Worm (Caenorhabditis elegans) whole organism, L2 larva: Measurements from ENCODE around the gene irg-4.

Source experiments
- C34F6.9 ChIP-seq: fragments of 150-350 bp; optimal IDR thresholded peaks from 2 replicates; lab custom pipeline; 2014; ENCODE audit warnings: missing biosample characterization, missing genetic modification characterization
- F13H6.1 ChIP-seq: sonication (generic microtip); optimal IDR thresholded peaks from 2 replicates; lab custom pipeline; 2016; ENCODE audit warnings: missing genetic modification characterization, missing compliant biosample characterization
- Y55F3AM.14 ChIP-seq: fragments of 200-800 bp; sonication (Bioruptor generic); optimal IDR thresholded peaks from 2 replicates; lab custom pipeline; 2018; ENCODE audit warnings: mild to moderate bottlenecking, missing genetic modification characterization, missing compliant biosample characterization
- ZK546.5 ChIP-seq: sonication (generic microtip); optimal IDR thresholded peaks from 2 replicates; lab custom pipeline; 2017; ENCODE audit warnings: missing biosample characterization, missing genetic modification characterization
- alr-1 ChIP-seq: fragments of 150-350 bp; optimal IDR thresholded peaks from 2 replicates; lab custom pipeline; 2014; ENCODE audit warnings: missing biosample characterization, missing genetic modification characterization
- aly-2 ChIP-seq: fragments of 150-350 bp; optimal IDR thresholded peaks from 2 replicates; lab custom pipeline; 2014; ENCODE audit warnings: missing biosample characterization, missing genetic modification characterization
- ama-1 ChIP-seq: fragments of 150-350 bp; optimal IDR thresholded peaks from 2 replicates; lab custom pipeline; 2018; ENCODE audit warnings: inconsistent platforms
- blmp-1 ChIP-seq: sonication (generic microtip); optimal IDR thresholded peaks from 2 replicates; lab custom pipeline; 2017; ENCODE audit warnings: missing genetic modification characterization, mild to moderate bottlenecking, missing compliant biosample characterization, antibody characterized with exemption, moderate library complexity; ENCODE audit not compliant: insufficient read depth
- ceh-16 ChIP-seq: fragments of 150-350 bp; optimal IDR thresholded peaks from 2 replicates; lab custom pipeline; 2014; ENCODE audit warnings: missing biosample characterization, missing genetic modification characterization
- crh-2 ChIP-seq: sonication (generic microtip); optimal IDR thresholded peaks from 2 replicates; lab custom pipeline; 2017; ENCODE audit warnings: missing biosample characterization, missing genetic modification characterization
- dmd-4 ChIP-seq: sonication (generic microtip); optimal IDR thresholded peaks from 2 replicates; lab custom pipeline; 2017; ENCODE audit warnings: missing biosample characterization, missing genetic modification characterization
- egl-27 ChIP-seq: sonication (generic microtip); optimal IDR thresholded peaks from 3 replicates; lab custom pipeline; 2017; ENCODE audit warnings: missing biosample characterization, missing genetic modification reagents, missing genetic modification characterization
- elt-1 ChIP-seq: fragments of 150-350 bp; optimal IDR thresholded peaks from 2 replicates; lab custom pipeline; 2014; ENCODE audit warnings: missing biosample characterization, missing genetic modification characterization
- lin-11 ChIP-seq: fragments of 150-350 bp; sonication (generic microtip); optimal IDR thresholded peaks from 2 replicates; lab custom pipeline; 2014; ENCODE audit warnings: missing biosample characterization, missing genetic modification characterization, inconsistent platforms, mixed read lengths
- lin-39 ChIP-seq: fragments of 150-350 bp; optimal IDR thresholded peaks from 2 replicates; lab custom pipeline; 2014; ENCODE audit warnings: missing biosample characterization, missing genetic modification reagents, missing genetic modification characterization
- lsy-2 ChIP-seq, 2 experiments: fragments of 150-350 bp in 1 of 2; sonication (generic microtip) in 1 of 2; optimal IDR thresholded peaks; 2 replicates each; lab custom pipeline; 2014 to 2017; ENCODE audit warnings: missing biosample characterization in 2 of 2, missing genetic modification characterization in 2 of 2
- mab-5 ChIP-seq: fragments of 150-350 bp; optimal IDR thresholded peaks from 2 replicates; lab custom pipeline; 2014; ENCODE audit warnings: missing biosample characterization, missing genetic modification characterization
- mbf-1 ChIP-seq: sonication (generic microtip); optimal IDR thresholded peaks from 2 replicates; lab custom pipeline; 2017; ENCODE audit warnings: missing biosample characterization, missing genetic modification characterization
- mdl-1 ChIP-seq, 2 experiments: fragments of 150-350 bp in 1 of 2; sonication (generic microtip) in 1 of 2; optimal IDR thresholded peaks; 2 replicates each; lab custom pipeline; 2017; ENCODE audit warnings: missing biosample characterization in 2 of 2, missing genetic modification characterization in 2 of 2
- nhr-11 ChIP-seq: fragments of 150-350 bp; optimal IDR thresholded peaks from 2 replicates; lab custom pipeline; 2014; ENCODE audit warnings: missing biosample characterization, missing genetic modification characterization
- nhr-12 ChIP-seq: fragments of 150-350 bp; optimal IDR thresholded peaks from 2 replicates; lab custom pipeline; 2014; ENCODE audit warnings: missing biosample characterization, missing genetic modification characterization
- nhr-129 ChIP-seq: fragments of 150-350 bp; optimal IDR thresholded peaks from 2 replicates; lab custom pipeline; 2014; ENCODE audit warnings: missing biosample characterization, missing genetic modification characterization
- nhr-21 ChIP-seq: fragments of 150-350 bp; optimal IDR thresholded peaks from 2 replicates; lab custom pipeline; 2014; ENCODE audit warnings: missing biosample characterization, missing genetic modification characterization
- nhr-23 ChIP-seq: fragments of 150-350 bp; optimal IDR thresholded peaks from 2 replicates; lab custom pipeline; 2014; ENCODE audit warnings: missing biosample characterization, missing genetic modification reagents, missing genetic modification characterization
- nhr-237 ChIP-seq: fragments of 150-350 bp; optimal IDR thresholded peaks from 2 replicates; lab custom pipeline; 2014; ENCODE audit warnings: missing biosample characterization, missing genetic modification characterization
- nhr-25 ChIP-seq: fragments of 150-350 bp; sonication (generic microtip); optimal IDR thresholded peaks from 3 replicates; lab custom pipeline; 2014; ENCODE audit warnings: missing biosample characterization, missing genetic modification characterization
- nhr-6 ChIP-seq: fragments of 150-350 bp; optimal IDR thresholded peaks from 2 replicates; lab custom pipeline; 2014; ENCODE audit warnings: missing biosample characterization, missing genetic modification characterization
- nhr-77 ChIP-seq: fragments of 150-350 bp; optimal IDR thresholded peaks from 2 replicates; lab custom pipeline; 2014; ENCODE audit warnings: missing biosample characterization, missing genetic modification characterization
- peb-1 ChIP-seq: fragments of 150-350 bp; optimal IDR thresholded peaks from 2 replicates; lab custom pipeline; 2014; ENCODE audit warnings: missing biosample characterization, missing genetic modification characterization
- skn-1 ChIP-seq: sonication (generic microtip); optimal IDR thresholded peaks from 2 replicates; lab custom pipeline; 2017; ENCODE audit warnings: missing biosample characterization, missing genetic modification characterization
- unc-55 ChIP-seq: fragments of 150-350 bp; sonication (generic microtip); optimal IDR thresholded peaks from 3 replicates; lab custom pipeline; 2014; ENCODE audit warnings: missing biosample characterization, missing genetic modification reagents, missing genetic modification characterization
- zag-1 ChIP-seq: fragments of 150-350 bp; optimal IDR thresholded peaks from 2 replicates; lab custom pipeline; 2014; ENCODE audit warnings: missing biosample characterization, missing genetic modification characterization
- ztf-1 ChIP-seq: fragments of 200-800 bp; sonication (Bioruptor generic); conservative IDR thresholded peaks from 2 replicates; pipeline ENCODE4 v1.3.6; 2022; ENCODE audit warnings: missing genetic modification characterization, missing compliant biosample characterization
- ztf-11 ChIP-seq: sonication (generic microtip); optimal IDR thresholded peaks from 2 replicates; lab custom pipeline; 2017; ENCODE audit warnings: missing biosample characterization, missing genetic modification characterization
- ztf-4 ChIP-seq: fragments of 150-350 bp; optimal IDR thresholded peaks from 2 replicates; lab custom pipeline; 2014; ENCODE audit warnings: missing biosample characterization, missing genetic modification characterization

Gene irg-4

DNA sequence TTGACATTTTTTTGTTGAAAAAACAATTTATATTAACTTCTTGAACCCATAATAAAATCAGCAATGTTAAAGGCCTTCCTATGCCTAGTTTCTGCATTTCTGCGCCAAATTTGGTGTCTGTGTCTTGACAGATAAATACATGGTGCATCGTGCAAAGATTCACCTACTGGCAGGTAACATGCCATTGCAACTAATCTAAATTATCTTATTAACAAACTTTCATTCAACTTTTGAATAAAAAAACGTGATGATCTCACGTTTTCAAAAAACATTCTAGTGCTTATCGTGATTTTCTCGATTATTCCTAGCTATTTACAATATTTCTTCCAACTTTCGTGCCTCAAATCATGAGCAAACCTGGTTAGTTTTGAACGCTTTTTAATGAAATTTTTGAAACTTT lies 21.0 kb downstream of the irg-4 start, which contains the start of gene C25G4.7:
Gene C25G4.7 (plus strand): TSS at position 301 of the 400 bp plus-strand sequence.
- TF ChIP-seq aly-2 (tag; lab: Kevin White, UChicago) = no peak
- no peak for TF ChIP-seq alr-1 (tag; lab: Kevin White, UChicago)
- no peak for TF ChIP-seq ama-1 (lab: Kevin White, UChicago)
- no peak for TF ChIP-seq nhr-11 (tag; lab: Kevin White, UChicago)
- no peak for TF ChIP-seq ceh-16 (tag; lab: Kevin White, UChicago)
- TF ChIP-seq zag-1 (tag; lab: Kevin White, UChicago) = no peak
- no peak for TF ChIP-seq nhr-23 (tag; lab: Kevin White, UChicago)
- TF ChIP-seq nhr-237 (tag; lab: Kevin White, UChicago) = no peak
- no peak for TF ChIP-seq egl-27 (tag; lab: Kevin White, UChicago)
- TF ChIP-seq mab-5 (tag; lab: Kevin White, UChicago) = no peak
- TF ChIP-seq nhr-25 (tag; lab: Kevin White, UChicago) = no peak
- TF ChIP-seq Y55F3AM.14 (GFP tag; lab: Kevin White, UChicago) = no peak
- no peak for TF ChIP-seq C34F6.9
- TF ChIP-seq skn-1 = no peak
- no peak for TF ChIP-seq lin-39
- no peak for TF ChIP-seq ztf-4

DNA sequence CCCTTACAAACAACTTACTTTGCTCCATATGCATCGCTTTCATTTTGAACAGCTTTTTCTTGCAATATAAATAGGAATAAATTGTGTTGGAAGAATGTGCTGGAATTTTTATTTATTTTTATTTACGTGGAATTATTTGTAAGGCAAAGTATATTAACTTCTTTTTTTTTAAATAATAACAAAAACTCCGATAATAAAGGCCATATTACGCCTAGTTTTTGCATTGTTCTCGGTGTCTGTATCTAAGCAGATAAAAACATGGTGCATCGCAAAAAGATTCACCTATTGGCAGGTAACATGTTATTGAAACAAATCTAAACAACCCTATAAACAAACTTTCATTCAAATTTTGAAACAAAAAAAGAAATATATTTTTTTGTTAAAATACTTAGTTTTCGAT lies 27.7 kb downstream of the irg-4 start, which contains the start of gene C25G4.8:
Gene C25G4.8 (minus strand): TSS at position 101 of the 400 bp plus-strand sequence.
- TF ChIP-seq lsy-2 (tag; optimal IDR thresholded peaks at IDR 0.05; lab: Kevin White, UChicago) (no peak), alr-1 (tag; lab: Kevin White, UChicago) (no peak), mbf-1 (tag; lab: Kevin White, UChicago) (no peak), nhr-129 (tag; lab: Kevin White, UChicago) (no peak), mdl-1 (tag; optimal IDR thresholded peaks at IDR 0.05; lab: Kevin White, UChicago) (no peak), nhr-6 (tag; lab: Kevin White, UChicago) (no peak), F13H6.1 (tag; lab: Kevin White, UChicago) (no peak), aly-2 (tag; lab: Kevin White, UChicago) (no peak), crh-2 (tag; lab: Kevin White, UChicago) (no peak)

DNA sequence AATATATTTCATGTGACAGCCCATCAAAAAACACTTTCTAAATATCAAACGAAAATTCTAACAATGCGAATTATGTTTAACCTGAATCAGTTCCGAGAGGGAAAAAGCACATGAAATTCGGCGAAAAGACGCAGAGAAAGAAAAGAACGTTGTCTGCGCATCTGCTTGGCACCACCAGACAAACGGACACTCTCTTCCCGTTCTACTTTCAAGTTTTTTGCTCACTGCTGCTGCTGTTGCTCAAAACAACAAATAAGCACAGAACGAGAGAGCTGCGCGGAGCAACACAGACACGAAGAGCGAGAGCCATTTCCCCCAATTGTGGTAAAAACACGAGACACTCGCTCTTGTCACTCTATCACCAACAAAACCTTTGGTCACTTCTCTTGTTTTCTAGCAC lies 29.2 kb downstream of the irg-4 start:
- TF ChIP-seq nhr-77 (no peak), unc-55 (peak; percentile 63), elt-1 (tag; lab: Kevin White, UChicago) (no peak), nhr-237 (tag; lab: Kevin White, UChicago) (no peak), mdl-1 (tag; optimal IDR thresholded peaks at IDR 0.05; lab: Kevin White, UChicago) (no peak), Y55F3AM.14 (GFP tag; lab: Kevin White, UChicago) (no peak), mab-5 (tag; lab: Kevin White, UChicago) (no peak), blmp-1 (tag; lab: Kevin White, UChicago) (no peak), lin-11 (tag; lab: Kevin White, UChicago) (peak; percentile 40), ceh-16 (tag; lab: Kevin White, UChicago) (no peak), ztf-11 (no peak), nhr-25 (tag; lab: Kevin White, UChicago) (no peak), nhr-21 (tag; lab: Kevin White, UChicago) (no peak), nhr-129 (tag; lab: Kevin White, UChicago) (peak; percentile 83), C34F6.9 (peak; percentile 55), dmd-4 (no peak), skn-1 (no peak), ztf-1 (no peak), nhr-12 (tag; lab: Kevin White, UChicago) (no peak)

DNA sequence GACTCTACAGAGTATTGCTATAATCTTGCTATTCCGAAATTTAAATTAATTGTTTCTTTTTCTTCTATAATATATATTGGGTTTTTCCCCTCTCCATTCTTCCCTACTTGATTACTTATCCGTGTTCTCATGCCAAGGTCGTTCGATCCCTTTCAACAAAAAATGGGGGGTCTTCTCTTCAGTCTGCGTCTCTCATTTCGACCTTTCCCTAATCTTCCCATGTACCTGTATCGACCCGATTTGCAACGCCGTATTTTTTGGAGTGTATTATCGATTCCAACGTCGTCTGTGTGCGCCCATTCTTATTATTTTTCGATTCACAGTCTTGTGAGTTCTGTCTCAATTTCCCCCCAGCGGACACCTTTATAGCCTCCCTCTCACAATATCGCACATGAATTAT lies 32.1 kb downstream of the irg-4 start:
- TF ChIP-seq nhr-25 (tag; lab: Kevin White, UChicago) (peak; percentile 30), peb-1 (tag; lab: Kevin White, UChicago) (no peak), nhr-129 (tag; lab: Kevin White, UChicago) (peak; percentile 51), elt-1 (tag; lab: Kevin White, UChicago) (no peak), crh-2 (tag; lab: Kevin White, UChicago) (no peak), skn-1 (no peak), lin-39 (no peak)

DNA sequence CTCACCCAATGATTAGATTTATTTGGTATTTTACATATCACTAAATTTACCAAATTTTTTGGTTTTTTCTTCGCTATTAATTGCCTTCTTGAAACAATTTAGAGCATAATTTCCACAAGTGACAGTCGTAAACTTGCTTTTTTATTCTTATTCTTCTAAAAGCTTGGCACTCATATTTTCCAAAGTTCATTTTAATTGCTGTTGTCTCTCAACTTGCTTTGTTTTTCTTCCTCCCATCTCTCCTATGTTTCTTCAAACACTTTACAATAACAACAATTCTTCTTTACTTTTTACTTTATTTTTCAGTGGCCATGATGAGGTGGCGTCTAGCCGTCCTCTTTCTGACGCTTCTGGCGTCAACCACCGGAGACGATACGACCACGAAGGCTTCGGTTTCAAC lies 32.7 kb downstream of the irg-4 start, which contains the start of gene igdb-2:
Gene igdb-2 (plus strand): TSS at position 301 of the 400 bp plus-strand sequence.
- no peak for TF ChIP-seq egl-27 (tag; lab: Kevin White, UChicago)
- no peak for TF ChIP-seq ZK546.5
- TF ChIP-seq nhr-21 (tag; lab: Kevin White, UChicago) = no peak
- TF ChIP-seq ztf-11 = no peak
- TF ChIP-seq dmd-4 = no peak
- no peak for TF ChIP-seq mab-5 (tag; lab: Kevin White, UChicago)
- no peak for TF ChIP-seq elt-1 (tag; lab: Kevin White, UChicago)
- no peak for TF ChIP-seq nhr-12 (tag; lab: Kevin White, UChicago)
- TF ChIP-seq, all 48 proteins: peak for 0
